Worm (Caenorhabditis elegans) whole organism, L3 larva: ENCODE data around the gene T05H4.3.
A peak's percentile ranks its signal among the peaks of the same experiment; 100 is the strongest.

ENCODE experiments used
- R02D3.7 ChIP-seq: fragments of 150-350 bp; optimal IDR thresholded peaks from 2 replicates; lab custom pipeline; 2014; ENCODE audit warnings: missing biosample characterization, missing genetic modification characterization
- ZK546.5 ChIP-seq: sonication (generic microtip); optimal IDR thresholded peaks from 2 replicates; lab custom pipeline; 2017; ENCODE audit warnings: missing biosample characterization, missing genetic modification characterization
- ama-1 ChIP-seq: fragments of 150-350 bp; optimal IDR thresholded peaks from 2 replicates; lab custom pipeline; 2018
- ceh-16 ChIP-seq: sonication (generic microtip); optimal IDR thresholded peaks from 2 replicates; lab custom pipeline; 2017; ENCODE audit warnings: missing biosample characterization, missing genetic modification characterization
- ceh-28 ChIP-seq: fragments of 150-350 bp; optimal IDR thresholded peaks from 2 replicates; lab custom pipeline; 2014; ENCODE audit warnings: missing biosample characterization, missing genetic modification reagents, missing genetic modification characterization
- ceh-9 ChIP-seq: sonication (generic microtip); optimal IDR thresholded peaks from 2 replicates; lab custom pipeline; 2018; ENCODE audit warnings: missing biosample characterization, missing genetic modification characterization
- egl-27 ChIP-seq: sonication (generic microtip); optimal IDR thresholded peaks from 4 replicates; lab custom pipeline; 2017; ENCODE audit warnings: missing biosample characterization, missing genetic modification reagents, missing genetic modification characterization
- egl-5 ChIP-seq: fragments of 150-350 bp; optimal IDR thresholded peaks from 2 replicates; lab custom pipeline; 2017; ENCODE audit warnings: missing biosample characterization, missing genetic modification reagents, missing genetic modification characterization, inconsistent platforms
- elt-1 ChIP-seq: fragments of 150-350 bp; optimal IDR thresholded peaks from 2 replicates; lab custom pipeline; 2014; ENCODE audit warnings: missing biosample characterization, missing genetic modification characterization
- elt-2 ChIP-seq: sonication (generic microtip); optimal IDR thresholded peaks from 2 replicates; lab custom pipeline; 2016; ENCODE audit warnings: missing genetic modification reagents, mild to moderate bottlenecking, missing genetic modification characterization, missing compliant biosample characterization
- elt-3 ChIP-seq, 3 experiments: fragments of 150-350 bp in 1 of 3; sonication (generic microtip) in 2 of 3; optimal IDR thresholded peaks; 2 replicates in 2 of 3; 4 replicates in 1 of 3; lab custom pipeline; 2014 to 2017; ENCODE audit warnings: missing biosample characterization in 3 of 3, missing genetic modification characterization in 3 of 3
- eor-1 ChIP-seq, 2 experiments: fragments of 150-350 bp; optimal IDR thresholded peaks; 2 replicates each; lab custom pipeline; 2014 to 2018; ENCODE audit warnings: missing biosample characterization in 2 of 2, missing genetic modification characterization in 2 of 2
- fkh-10 ChIP-seq: sonication (generic microtip); optimal IDR thresholded peaks from 2 replicates; lab custom pipeline; 2017; ENCODE audit warnings: missing biosample characterization, missing genetic modification reagents, missing genetic modification characterization
- fkh-2 ChIP-seq: fragments of 150-350 bp; optimal IDR thresholded peaks from 2 replicates; lab custom pipeline; 2014; ENCODE audit warnings: missing biosample characterization, missing genetic modification reagents, missing genetic modification characterization
- fos-1 ChIP-seq: fragments of 150-350 bp; optimal IDR thresholded peaks from 2 replicates; lab custom pipeline; 2014; ENCODE audit warnings: missing biosample characterization, missing genetic modification characterization
- hmg-11 ChIP-seq: sonication (generic microtip); optimal IDR thresholded peaks from 2 replicates; lab custom pipeline; 2016; ENCODE audit warnings: missing genetic modification characterization, missing compliant biosample characterization
- jun-1 ChIP-seq: fragments of 150-350 bp; optimal IDR thresholded peaks from 2 replicates; lab custom pipeline; 2014; ENCODE audit warnings: missing biosample characterization, missing genetic modification reagents, missing genetic modification characterization
- lin-15B ChIP-seq: fragments of 150-350 bp; optimal IDR thresholded peaks from 2 replicates; lab custom pipeline; 2014; ENCODE audit warnings: missing biosample characterization, missing genetic modification characterization
- lin-39 ChIP-seq: fragments of 150-350 bp; optimal IDR thresholded peaks from 2 replicates; lab custom pipeline; 2018; ENCODE audit warnings: missing biosample characterization, missing genetic modification reagents, missing genetic modification characterization
- lsy-12 ChIP-seq: sonication (generic microtip); optimal IDR thresholded peaks from 2 replicates; lab custom pipeline; 2016; ENCODE audit warnings: mild to moderate bottlenecking, missing genetic modification characterization, missing compliant biosample characterization
- mdl-1 ChIP-seq: fragments of 150-350 bp; optimal IDR thresholded peaks from 2 replicates; lab custom pipeline; 2014; ENCODE audit warnings: missing biosample characterization, missing genetic modification characterization
- mml-1 ChIP-seq: fragments of 150-350 bp; sonication (generic microtip); optimal IDR thresholded peaks from 3 replicates; lab custom pipeline; 2014; ENCODE audit warnings: missing biosample characterization, missing genetic modification characterization
- nfya-1 ChIP-seq: sonication (generic microtip); optimal IDR thresholded peaks from 2 replicates; lab custom pipeline; 2017; ENCODE audit warnings: missing genetic modification characterization, mild to moderate bottlenecking, missing compliant biosample characterization, antibody characterized with exemption, moderate library complexity; ENCODE audit not compliant: insufficient read depth
- nhr-12 ChIP-seq: fragments of 150-350 bp; optimal IDR thresholded peaks from 2 replicates; lab custom pipeline; 2014; ENCODE audit warnings: missing biosample characterization, missing genetic modification characterization
- nhr-23 ChIP-seq: fragments of 150-350 bp; optimal IDR thresholded peaks from 2 replicates; lab custom pipeline; 2014; ENCODE audit warnings: missing biosample characterization, missing genetic modification reagents, missing genetic modification characterization
- nhr-237 ChIP-seq: fragments of 150-350 bp; optimal IDR thresholded peaks from 2 replicates; lab custom pipeline; 2014; ENCODE audit warnings: missing biosample characterization, missing genetic modification characterization
- nhr-25 ChIP-seq: sonication (generic microtip); optimal IDR thresholded peaks from 2 replicates; lab custom pipeline; 2017; ENCODE audit warnings: missing biosample characterization, missing genetic modification characterization
- nhr-28 ChIP-seq: fragments of 150-350 bp; optimal IDR thresholded peaks from 2 replicates; lab custom pipeline; 2014; ENCODE audit warnings: missing biosample characterization, missing genetic modification characterization
- nhr-43 ChIP-seq: sonication (generic microtip); optimal IDR thresholded peaks from 2 replicates; lab custom pipeline; 2016; ENCODE audit warnings: mild to moderate bottlenecking, missing genetic modification characterization, missing compliant biosample characterization; ENCODE audit not compliant: poor library complexity, severe bottlenecking
- nhr-76 ChIP-seq: fragments of 150-350 bp; sonication (generic microtip); optimal IDR thresholded peaks from 5 replicates; lab custom pipeline; 2014; ENCODE audit warnings: missing biosample characterization, missing genetic modification characterization
- nhr-77 ChIP-seq: fragments of 150-350 bp; optimal IDR thresholded peaks from 2 replicates; lab custom pipeline; 2014; ENCODE audit warnings: missing biosample characterization, missing genetic modification characterization
- pha-4 ChIP-seq: fragments of 150-350 bp; optimal IDR thresholded peaks from 2 replicates; lab custom pipeline; 2014; ENCODE audit warnings: missing biosample characterization, missing genetic modification reagents, missing genetic modification characterization
- pqm-1 ChIP-seq: fragments of 150-350 bp; optimal IDR thresholded peaks from 2 replicates; lab custom pipeline; 2017; ENCODE audit warnings: missing biosample characterization, missing genetic modification characterization, inconsistent platforms
- sea-2 ChIP-seq: fragments of 150-350 bp; sonication (generic microtip); optimal IDR thresholded peaks from 4 replicates; lab custom pipeline; 2014; ENCODE audit warnings: missing biosample characterization, missing genetic modification reagents, missing genetic modification characterization
- skn-1 ChIP-seq: fragments of 150-350 bp; optimal IDR thresholded peaks from 2 replicates; lab custom pipeline; 2014; ENCODE audit warnings: missing biosample characterization, missing genetic modification characterization
- tbx-2 ChIP-seq: sonication (generic microtip); optimal IDR thresholded peaks from 2 replicates; lab custom pipeline; 2016; ENCODE audit warnings: mild to moderate bottlenecking, missing genetic modification characterization, missing compliant biosample characterization
- unc-62 ChIP-seq: fragments of 150-350 bp; sonication (generic microtip); optimal IDR thresholded peaks from 4 replicates; lab custom pipeline; 2014; ENCODE audit warnings: missing biosample characterization, missing genetic modification reagents, missing genetic modification characterization
- zag-1 ChIP-seq: fragments of 150-350 bp; optimal IDR thresholded peaks from 2 replicates; lab custom pipeline; 2014; ENCODE audit warnings: missing biosample characterization, missing genetic modification characterization
- ztf-4 ChIP-seq: fragments of 150-350 bp; optimal IDR thresholded peaks from 2 replicates; lab custom pipeline; 2014; ENCODE audit warnings: missing biosample characterization, missing genetic modification characterization

The T05H4.3 gene

DNA sequence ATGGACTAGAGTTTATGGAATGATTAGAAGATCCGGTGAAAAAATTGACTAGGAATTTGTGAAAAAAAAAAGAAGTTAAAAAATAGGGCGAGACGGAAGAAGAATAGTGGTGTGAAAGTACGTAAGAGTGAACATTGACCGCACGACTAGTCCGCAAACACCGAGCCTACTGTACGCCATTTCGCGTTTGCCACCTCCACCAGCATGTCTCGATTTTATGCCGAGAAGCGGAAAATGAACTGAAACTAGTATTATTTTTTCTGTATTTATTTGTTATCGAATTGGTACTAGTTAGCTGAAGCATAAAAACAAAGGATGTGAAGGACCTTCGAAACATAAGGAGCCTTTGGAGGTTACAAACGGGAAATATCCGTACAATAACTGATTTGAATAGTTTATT, 14.7 kb upstream of the T05H4.3 start (continued):
- TF ChIP-seq skn-1 (tag; lab: Kevin White, UChicago): no peak
- TF ChIP-seq nhr-25 (tag; lab: Kevin White, UChicago): peak; percentile 46
- TF ChIP-seq ZK546.5 (tag; lab: Kevin White, UChicago): no peak
- no peak for TF ChIP-seq fos-1
- peak; percentile 51 for TF ChIP-seq lin-39 (tag; lab: Kevin White, UChicago)
- TF ChIP-seq nhr-76 (tag; lab: Kevin White, UChicago): no peak
- peak; percentile 18 for TF ChIP-seq nhr-23
- TF ChIP-seq pqm-1: no peak
- peak; percentile 1 for TF ChIP-seq R02D3.7 (tag; lab: Kevin White, UChicago)
- TF ChIP-seq nhr-43 (tag; lab: Kevin White, UChicago): peak; percentile 14
- TF ChIP-seq nhr-77 (tag; lab: Kevin White, UChicago): no peak
- TF ChIP-seq lsy-12 (tag; lab: Kevin White, UChicago): peak; percentile 28
- no peak for TF ChIP-seq egl-27
- peak; percentile 30 for TF ChIP-seq pha-4 (tag; lab: Kevin White, UChicago)
- no peak for TF ChIP-seq elt-3 (tag; optimal IDR thresholded peaks at IDR 0.05; lab: Kevin White, UChicago)
- no peak for TF ChIP-seq unc-62 (GFP tag; lab: Kevin White, UChicago)
- TF ChIP-seq elt-2: peak; percentile 31

DNA sequence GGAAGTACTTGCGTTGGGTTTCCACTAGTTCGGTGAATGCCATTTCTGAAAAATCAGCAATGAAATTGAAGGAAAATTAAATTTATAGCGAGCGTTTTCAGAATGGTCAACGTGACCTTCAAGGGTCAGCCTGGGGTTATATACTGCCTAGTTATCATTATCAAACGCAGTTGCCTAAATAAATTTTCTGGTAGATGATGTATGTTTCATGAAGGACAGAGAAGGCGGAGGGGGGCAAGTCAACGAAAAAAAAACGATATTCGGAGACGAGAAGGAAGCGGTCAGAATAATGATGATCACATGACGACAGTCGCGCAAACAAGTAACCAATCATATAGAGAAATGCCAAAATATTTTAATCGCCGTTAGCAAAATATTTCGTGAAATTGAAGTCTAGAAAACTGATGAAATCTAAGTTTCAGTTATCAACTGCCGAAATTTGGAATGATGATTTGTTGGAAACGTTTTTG, 12.2 kb upstream of the T05H4.3 start, which contains the start of gene alh-4:
TSS of gene alh-4 (minus strand) at position 51 of the 470 bp plus-strand sequence.
- no peak for TF ChIP-seq fkh-10 (GFP tag; lab: Kevin White, UChicago)
- peak; percentile 56 for TF ChIP-seq nhr-23
- TF ChIP-seq nhr-25 (tag; lab: Kevin White, UChicago): peak; percentile 42
- TF ChIP-seq eor-1 (tag; optimal IDR thresholded peaks at IDR 0.05; lab: Kevin White, UChicago): no peak
- no peak for TF ChIP-seq egl-5
- no peak for TF ChIP-seq unc-62 (GFP tag; lab: Kevin White, UChicago)
- TF ChIP-seq zag-1 (tag; lab: Kevin White, UChicago): no peak
- no peak for TF ChIP-seq nhr-12 (tag; lab: Kevin White, UChicago)
- TF ChIP-seq mml-1 (tag; lab: Kevin White, UChicago): no peak
- no peak for TF ChIP-seq ceh-16 (tag; lab: Kevin White, UChicago)
- no peak for TF ChIP-seq elt-1 (tag; lab: Kevin White, UChicago)

DNA sequence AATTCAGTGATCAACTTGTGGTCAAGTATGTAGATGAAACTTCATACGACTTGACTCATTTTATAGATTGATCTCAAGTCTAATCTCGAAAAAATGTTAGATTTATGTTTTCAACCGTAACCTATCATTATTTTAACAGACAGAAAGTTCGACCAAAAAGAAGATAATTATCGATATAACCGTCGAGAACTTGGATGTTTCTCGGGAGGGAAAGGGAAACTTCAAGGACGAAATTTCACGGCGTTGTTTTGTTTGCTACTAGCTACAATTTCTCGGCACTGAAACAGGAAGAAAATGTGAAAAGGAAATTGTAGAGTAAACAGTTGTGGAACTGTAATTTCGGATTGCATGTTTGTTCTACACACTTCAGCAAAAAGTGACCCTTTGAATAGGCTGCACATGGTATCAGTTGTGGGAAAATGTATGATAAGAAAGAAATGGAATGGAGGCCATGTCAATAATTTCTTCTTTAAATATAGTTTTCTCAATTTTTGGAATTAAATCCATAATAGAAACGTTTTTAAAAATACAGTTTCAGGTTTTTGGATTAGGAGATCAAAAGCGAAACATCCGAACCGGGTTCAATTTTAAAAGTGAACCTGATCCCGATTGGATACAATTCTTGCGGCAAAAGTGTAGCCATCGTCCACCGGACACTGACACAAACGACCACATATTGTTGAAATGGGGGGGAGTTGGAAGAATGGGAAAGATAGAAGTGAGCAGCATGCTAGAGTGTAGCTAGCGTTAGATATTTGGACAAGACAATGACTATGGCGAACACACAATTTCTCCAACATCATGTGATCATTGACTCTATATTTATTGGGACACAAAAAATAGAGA, 11.4 kb upstream of the T05H4.3 start:
- TF ChIP-seq nhr-43 (tag; lab: Kevin White, UChicago): peak; percentile 13
- no peak for TF ChIP-seq mml-1 (tag; lab: Kevin White, UChicago)
- no peak for TF ChIP-seq fkh-2 (tag; lab: Kevin White, UChicago)
- peak; percentile 54 for TF ChIP-seq pha-4 (tag; lab: Kevin White, UChicago)
- no peak for TF ChIP-seq nhr-25 (tag; lab: Kevin White, UChicago)
- no peak for TF ChIP-seq jun-1 (tag; lab: Kevin White, UChicago)
- TF ChIP-seq fkh-10 (GFP tag; lab: Kevin White, UChicago): no peak
- TF ChIP-seq pqm-1: peak; percentile 56
- TF ChIP-seq lin-15B (tag; lab: Kevin White, UChicago): no peak
- TF ChIP-seq hmg-11 (tag; lab: Kevin White, UChicago): no peak
- no peak for TF ChIP-seq nhr-237 (tag; lab: Kevin White, UChicago)
- no peak for TF ChIP-seq ceh-9
- peak; percentile 52 for TF ChIP-seq elt-2
- no peak for TF ChIP-seq sea-2

DNA sequence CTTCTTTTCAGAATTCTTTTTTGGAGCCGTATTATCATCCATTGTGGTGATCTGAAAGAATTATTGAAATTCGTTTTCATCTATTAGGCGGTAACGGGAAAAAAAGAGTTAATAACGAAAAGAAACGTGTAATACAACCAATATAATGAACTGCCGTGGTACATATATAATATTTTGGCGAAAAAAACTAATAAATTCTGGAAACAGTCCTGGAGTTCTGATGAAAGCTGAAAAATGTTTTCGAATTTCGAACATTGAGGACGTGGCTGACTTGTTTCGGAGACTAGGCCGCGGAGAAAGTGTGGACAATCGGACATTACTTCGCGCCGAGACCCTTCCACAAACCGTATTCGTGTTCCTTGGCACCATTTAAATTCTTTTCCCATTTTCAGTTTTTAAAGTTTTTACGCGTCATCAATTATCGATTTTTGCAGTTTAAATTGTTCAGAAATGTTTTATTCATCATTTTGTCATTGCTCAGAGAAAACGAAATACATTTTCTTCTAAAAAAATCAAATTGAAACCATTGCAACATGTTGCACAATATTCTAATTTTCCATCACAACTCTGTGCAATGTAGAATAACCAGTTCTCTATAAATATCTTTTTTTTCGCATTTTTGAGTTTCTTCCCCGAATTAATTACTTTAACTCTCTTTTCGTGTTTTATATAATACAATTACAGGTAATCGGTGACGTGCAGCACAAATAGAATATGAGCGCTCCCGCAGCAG, 8.5 kb upstream of the T05H4.3 start, which contains the start of the genes gad-1 and erfa-1:
TSS of gene gad-1 (minus strand) at position 51 of the 733 bp plus-strand sequence.
TSS of gene erfa-1 (plus strand) at position 683 of the 733 bp plus-strand sequence.
- peak; percentile 68 for TF ChIP-seq ceh-28 (tag; lab: Kevin White, UChicago)
- TF ChIP-seq ztf-4 (tag; lab: Kevin White, UChicago): no peak
- TF ChIP-seq ama-1 (lab: Kevin White, UChicago): peak; percentile 18
- no peak for TF ChIP-seq pqm-1
- TF ChIP-seq tbx-2 (tag; lab: Kevin White, UChicago): no peak
- TF ChIP-seq egl-27: no peak
- no peak for TF ChIP-seq nhr-76 (tag; lab: Kevin White, UChicago)
- TF ChIP-seq eor-1 (tag; optimal IDR thresholded peaks at IDR 0.05; lab: Kevin White, UChicago): no peak
- TF ChIP-seq fkh-10 (GFP tag; lab: Kevin White, UChicago): no peak
- TF ChIP-seq lin-15B (tag; lab: Kevin White, UChicago): peak; percentile 95
- TF ChIP-seq lsy-12 (tag; lab: Kevin White, UChicago): no peak
- TF ChIP-seq skn-1 (tag; lab: Kevin White, UChicago): no peak
- peak; percentile 82 for TF ChIP-seq nfya-1 (tag; lab: Kevin White, UChicago)
- no peak for TF ChIP-seq fkh-2 (tag; lab: Kevin White, UChicago)
- no peak for TF ChIP-seq elt-1 (tag; lab: Kevin White, UChicago)
- TF ChIP-seq pha-4 (tag; lab: Kevin White, UChicago): peak; percentile 76
- no peak for TF ChIP-seq mml-1 (tag; lab: Kevin White, UChicago)
- no peak for TF ChIP-seq mdl-1 (tag; lab: Kevin White, UChicago)
- no peak for TF ChIP-seq elt-3 (tag; optimal IDR thresholded peaks at IDR 0.05; lab: Kevin White, UChicago)
- peak; percentile 42 for TF ChIP-seq hmg-11 (tag; lab: Kevin White, UChicago)
- TF ChIP-seq nhr-237 (tag; lab: Kevin White, UChicago): no peak
- no peak for TF ChIP-seq ceh-16 (tag; lab: Kevin White, UChicago)
- no peak for TF ChIP-seq nhr-12 (tag; lab: Kevin White, UChicago)
- TF ChIP-seq lin-39 (tag; lab: Kevin White, UChicago): peak; percentile 87
- peak; percentile 60 for TF ChIP-seq nhr-23
- no peak for TF ChIP-seq nhr-28 (tag; lab: Kevin White, UChicago)
- TF ChIP-seq jun-1 (tag; lab: Kevin White, UChicago): no peak
